Worm (Caenorhabditis elegans) whole organism, late embryonic: ENCODE data around the gene T25B2.3.

ENCODE experiments used
- C08G9.2 ChIP-seq: sonication (generic microtip); optimal IDR thresholded peaks from 2 replicates; lab custom pipeline; 2016; ENCODE audit warnings: mild to moderate bottlenecking, missing genetic modification characterization, moderate library complexity, missing compliant biosample characterization
- F13H6.1 ChIP-seq: sonication (generic microtip); optimal IDR thresholded peaks from 2 replicates; lab custom pipeline; 2016; ENCODE audit warnings: missing genetic modification characterization, missing compliant biosample characterization
- K02D7.2 ChIP-seq: sonication (generic microtip); optimal IDR thresholded peaks from 2 replicates; lab custom pipeline; 2017; ENCODE audit warnings: mild to moderate bottlenecking, missing genetic modification characterization, missing compliant biosample characterization
- ama-1 ChIP-seq: fragments of 150-350 bp; optimal IDR thresholded peaks from 2 replicates; lab custom pipeline; 2014
- ceh-14 ChIP-seq: sonication (generic microtip); optimal IDR thresholded peaks from 2 replicates; lab custom pipeline; 2016; ENCODE audit warnings: missing genotype, missing genetic modification characterization, missing compliant biosample characterization
- ceh-18 ChIP-seq: sonication (generic microtip); optimal IDR thresholded peaks from 2 replicates; lab custom pipeline; 2016; ENCODE audit warnings: missing genetic modification characterization, missing compliant biosample characterization
- ceh-19 ChIP-seq: fragments of 200-800 bp; sonication (Bioruptor generic); optimal IDR thresholded peaks from 2 replicates; lab custom pipeline; 2018; ENCODE audit warnings: mild to moderate bottlenecking, missing genetic modification characterization, missing compliant biosample characterization
- ceh-22 ChIP-seq: sonication (generic microtip); optimal IDR thresholded peaks from 2 replicates; lab custom pipeline; 2017; ENCODE audit warnings: missing biosample characterization, missing genetic modification characterization
- ceh-24 ChIP-seq: sonication (generic microtip); optimal IDR thresholded peaks from 2 replicates; lab custom pipeline; 2016; ENCODE audit warnings: mild to moderate bottlenecking, missing genetic modification characterization, missing compliant biosample characterization
- ceh-31 ChIP-seq: sonication (generic microtip); optimal IDR thresholded peaks from 2 replicates; lab custom pipeline; 2016; ENCODE audit warnings: missing genetic modification characterization, missing compliant biosample characterization
- ceh-34 ChIP-seq: sonication (generic microtip); optimal IDR thresholded peaks from 2 replicates; lab custom pipeline; 2016; ENCODE audit warnings: mild to moderate bottlenecking, missing genetic modification characterization, missing compliant biosample characterization
- ceh-6 ChIP-seq: fragments of 200-800 bp; sonication (Bioruptor generic); optimal IDR thresholded peaks from 2 replicates; lab custom pipeline; 2018; ENCODE audit warnings: mild to moderate bottlenecking, missing genetic modification characterization, missing compliant biosample characterization
- ceh-9 ChIP-seq: sonication (generic microtip); optimal IDR thresholded peaks from 2 replicates; lab custom pipeline; 2016; ENCODE audit warnings: mild to moderate bottlenecking, missing genetic modification characterization, inconsistent platforms, missing compliant biosample characterization
- dve-1 ChIP-seq: sonication (generic microtip); optimal IDR thresholded peaks from 2 replicates; lab custom pipeline; 2017; ENCODE audit warnings: antibody characterized with exemption, mild to moderate bottlenecking, missing genetic modification characterization, missing compliant biosample characterization
- ets-4 ChIP-seq: sonication (generic microtip); optimal IDR thresholded peaks from 2 replicates; lab custom pipeline; 2016; ENCODE audit warnings: missing genetic modification characterization, missing compliant biosample characterization
- fax-1 ChIP-seq: sonication (generic microtip); optimal IDR thresholded peaks from 2 replicates; lab custom pipeline; 2016; ENCODE audit warnings: missing genotype, missing genetic modification characterization, missing compliant biosample characterization
- fkh-10 ChIP-seq: fragments of 150-350 bp; optimal IDR thresholded peaks from 2 replicates; lab custom pipeline; 2014; ENCODE audit warnings: missing biosample characterization, missing genetic modification reagents, missing genetic modification characterization
- fkh-6 ChIP-seq: sonication (generic microtip); optimal IDR thresholded peaks from 2 replicates; lab custom pipeline; 2016; ENCODE audit warnings: missing genetic modification characterization, missing compliant biosample characterization
- gmeb-2 ChIP-seq: sonication (generic microtip); optimal IDR thresholded peaks from 2 replicates; lab custom pipeline; 2016; ENCODE audit warnings: missing genetic modification characterization, inconsistent platforms, missing compliant biosample characterization
- hlh-13 ChIP-seq: fragments of 200-800 bp; sonication (Bioruptor generic); optimal IDR thresholded peaks from 2 replicates; lab custom pipeline; 2018; ENCODE audit warnings: mild to moderate bottlenecking, missing genetic modification characterization, missing compliant biosample characterization
- hlh-30 ChIP-seq: sonication (generic microtip); optimal IDR thresholded peaks from 2 replicates; lab custom pipeline; 2017; ENCODE audit warnings: antibody characterized with exemption, missing genetic modification characterization, missing compliant biosample characterization; ENCODE audit not compliant: insufficient read depth
- hlh-6 ChIP-seq: sonication (generic microtip); optimal IDR thresholded peaks from 2 replicates; lab custom pipeline; 2016; ENCODE audit warnings: missing genotype, missing genetic modification characterization, missing compliant biosample characterization
- lim-6 ChIP-seq: sonication (generic microtip); optimal IDR thresholded peaks from 2 replicates; lab custom pipeline; 2016; ENCODE audit warnings: missing genetic modification characterization, missing compliant biosample characterization
- lin-11 ChIP-seq: fragments of 200-800 bp; sonication (Bioruptor generic); optimal IDR thresholded peaks from 2 replicates; lab custom pipeline; 2018; ENCODE audit warnings: mild to moderate bottlenecking, missing genetic modification characterization, missing compliant biosample characterization
- madf-2 ChIP-seq: sonication (generic microtip); optimal IDR thresholded peaks from 2 replicates; lab custom pipeline; 2017; ENCODE audit warnings: missing genetic modification characterization, missing compliant biosample characterization
- mec-3 ChIP-seq: sonication (generic microtip); optimal IDR thresholded peaks from 2 replicates; lab custom pipeline; 2016; ENCODE audit warnings: borderline replicate concordance, missing genetic modification characterization, missing compliant biosample characterization
- nhr-11 ChIP-seq: fragments of 150-350 bp; optimal IDR thresholded peaks from 2 replicates; lab custom pipeline; 2014; ENCODE audit warnings: missing biosample characterization, missing genetic modification characterization
- nhr-232 ChIP-seq: sonication (generic microtip); optimal IDR thresholded peaks from 2 replicates; lab custom pipeline; 2016; ENCODE audit warnings: missing genetic modification characterization, missing compliant biosample characterization
- npax-4 ChIP-seq: sonication (generic microtip); optimal IDR thresholded peaks from 2 replicates; lab custom pipeline; 2016; ENCODE audit warnings: missing genetic modification characterization, missing compliant biosample characterization
- pag-3 ChIP-seq: sonication (generic microtip); optimal IDR thresholded peaks from 2 replicates; lab custom pipeline; 2016; ENCODE audit warnings: missing compliant biosample characterization, missing genetic modification characterization, borderline replicate concordance
- pat-9 ChIP-seq: fragments of 200-800 bp; sonication (Bioruptor generic); optimal IDR thresholded peaks from 2 replicates; lab custom pipeline; 2018; ENCODE audit warnings: mild to moderate bottlenecking, missing genetic modification characterization, moderate library complexity, missing compliant biosample characterization
- pha-2 ChIP-seq: sonication (generic microtip); optimal IDR thresholded peaks from 2 replicates; lab custom pipeline; 2017; ENCODE audit warnings: mild to moderate bottlenecking, missing genetic modification characterization, missing compliant biosample characterization
- pha-4 ChIP-seq: fragments of 150-350 bp; optimal IDR thresholded peaks from 2 replicates; lab custom pipeline; 2018; ENCODE audit warnings: missing biosample characterization, missing genetic modification reagents, missing genetic modification characterization
- pqm-1 ChIP-seq: sonication (generic microtip); optimal IDR thresholded peaks from 2 replicates; lab custom pipeline; 2016; ENCODE audit warnings: missing genetic modification characterization, missing compliant biosample characterization
- pros-1 ChIP-seq: fragments of 150-350 bp; optimal IDR thresholded peaks from 2 replicates; lab custom pipeline; 2014; ENCODE audit warnings: missing biosample characterization, missing genetic modification reagents, missing genetic modification characterization
- ref-2 ChIP-seq: sonication (generic microtip); optimal IDR thresholded peaks from 2 replicates; lab custom pipeline; 2016; ENCODE audit warnings: missing genetic modification characterization, missing compliant biosample characterization
- rnt-1 ChIP-seq: sonication (generic microtip); optimal IDR thresholded peaks from 2 replicates; lab custom pipeline; 2016; ENCODE audit warnings: missing genetic modification characterization, missing compliant biosample characterization
- sdc-2 ChIP-seq: sonication (generic microtip); optimal IDR thresholded peaks from 2 replicates; lab custom pipeline; 2016; ENCODE audit warnings: missing genotype, missing genetic modification characterization, missing compliant biosample characterization
- sox-2 ChIP-seq: fragments of 200-800 bp; sonication (Bioruptor generic); IDR thresholded peaks from 2 replicates; pipeline ENCODE4 v1.3.6; 2022; ENCODE audit warnings: missing genetic modification reagents, missing genetic modification characterization, missing compliant biosample characterization
- syd-9 ChIP-seq: sonication (generic microtip); optimal IDR thresholded peaks from 2 replicates; lab custom pipeline; 2016; ENCODE audit warnings: mild to moderate bottlenecking, missing genetic modification characterization, moderate library complexity, missing compliant biosample characterization
- tbx-2 ChIP-seq: sonication (generic microtip); optimal IDR thresholded peaks from 2 replicates; lab custom pipeline; 2016; ENCODE audit warnings: missing genetic modification characterization, missing compliant biosample characterization
- unc-3 ChIP-seq, 2 experiments: fragments of 200-800 bp in 1 of 2; sonication (Bioruptor generic) in 1 of 2; sonication (generic microtip) in 1 of 2; conservative IDR thresholded peaks in 1 of 2; optimal IDR thresholded peaks in 1 of 2; 2 replicates each; pipeline versions ENCODE4 v1.3.6 to Lab custom; 2016 to 2022; ENCODE audit warnings: missing compliant biosample characterization in 2 of 2, missing genetic modification characterization in 2 of 2, missing genetic modification reagents in 1 of 2
- ztf-16 ChIP-seq: sonication (generic microtip); optimal IDR thresholded peaks from 2 replicates; lab custom pipeline; 2017; ENCODE audit warnings: missing genetic modification characterization, missing compliant biosample characterization

The T25B2.3 gene

ce11 chrX:6187848-6188247 lies 11.9 kb downstream of the T25B2.3 start, which contains the start of gene T13C5.10:
TSS of gene T13C5.10 (plus strand) at chrX:6188148.
- TF ChIP-seq ceh-6, result no peak
- no peak for TF ChIP-seq ceh-18 (tag; lab: Kevin White, UChicago)
- TF ChIP-seq ceh-22 (tag; lab: Kevin White, UChicago), result no peak
- TF ChIP-seq ceh-14 (tag; lab: Kevin White, UChicago), result no peak
- TF ChIP-seq ceh-34, result no peak
- TF ChIP-seq npax-4 (tag; lab: Kevin White, UChicago), result no peak
- no peak for TF ChIP-seq hlh-13
- TF ChIP-seq K02D7.2 (tag; lab: Kevin White, UChicago), result no peak
- no peak for TF ChIP-seq hlh-30 (tag; lab: Kevin White, UChicago)
- no peak for TF ChIP-seq ref-2 (tag; lab: Kevin White, UChicago)
- TF ChIP-seq pag-3, result no peak
- no peak for TF ChIP-seq F13H6.1 (tag; lab: Kevin White, UChicago)
- no peak for TF ChIP-seq pha-4 (tag; lab: Kevin White, UChicago)
- TF ChIP-seq, all 69 proteins: peak for 0

- TF ChIP-seq ceh-9 (no peak), nhr-232 (tag; lab: Kevin White, UChicago) (no peak), pros-1 (no peak), gmeb-2 (tag; lab: Kevin White, UChicago) (no peak), nhr-11 (tag; lab: Kevin White, UChicago) (no peak), fax-1 (tag; lab: Kevin White, UChicago) (no peak), fkh-10 (no peak), lin-11 (tag; lab: Kevin White, UChicago) (no peak), mec-3 (no peak), syd-9 (no peak), pha-4 (tag; lab: Kevin White, UChicago) (no peak), pha-2 (tag; lab: Kevin White, UChicago) (no peak), ztf-16 (tag; lab: Kevin White, UChicago) (no peak), C08G9.2 (tag; lab: Kevin White, UChicago) (no peak)
These were observed 14.0 kb downstream of the T25B2.3 start, which contains the start of gene T13C5.9 for ce11 chrX:6189955-6190354. TSS of gene T13C5.9 (plus strand) at chrX:6190255.

ce11 chrX:6194191-6194724 lies 18.3 kb downstream of the T25B2.3 start, which contains the start of gene ceh-54:
TSS of gene ceh-54 (minus strand) at chrX:6194241.
- TF ChIP-seq K02D7.2 (tag; lab: Kevin White, UChicago) (no peak), syd-9 (no peak), sox-2 (no peak), dve-1 (tag; lab: Kevin White, UChicago) (no peak), unc-3 (GFP tag; conservative IDR thresholded peaks at IDR 0.05; lab: Robert Waterston, UW) (no peak), unc-3 (tag; optimal IDR thresholded peaks at IDR 0.05; lab: Kevin White, UChicago) (no peak), hlh-6 (tag; lab: Kevin White, UChicago) (no peak), ztf-16 (tag; lab: Kevin White, UChicago) (no peak), tbx-2 (tag; lab: Kevin White, UChicago) (no peak), sdc-2 (tag; lab: Kevin White, UChicago) (no peak)
- TF ChIP-seq, all 69 proteins: peak for 0

- no peak for TF ChIP-seq ceh-19
- TF ChIP-seq ceh-31 (tag; lab: Kevin White, UChicago), result no peak
- TF ChIP-seq rnt-1, result no peak
- TF ChIP-seq pros-1, result no peak
- TF ChIP-seq sdc-2 (tag; lab: Kevin White, UChicago), result no peak
- no peak for TF ChIP-seq fkh-6 (tag; lab: Kevin White, UChicago)
- TF ChIP-seq fax-1 (tag; lab: Kevin White, UChicago), result no peak
- no peak for TF ChIP-seq ceh-9
- no peak for TF ChIP-seq npax-4 (tag; lab: Kevin White, UChicago)
- no peak for TF ChIP-seq pqm-1 (tag; lab: Kevin White, UChicago)
- no peak for TF ChIP-seq lim-6 (tag; lab: Kevin White, UChicago)
- no peak for TF ChIP-seq tbx-2 (tag; lab: Kevin White, UChicago)
- no peak for TF ChIP-seq ceh-24 (tag; lab: Kevin White, UChicago)
- TF ChIP-seq madf-2 (tag; lab: Kevin White, UChicago), result no peak
- no peak for TF ChIP-seq ets-4
- TF ChIP-seq pat-9 (tag; lab: Kevin White, UChicago), result no peak
- no peak for TF ChIP-seq unc-3 (GFP tag; conservative IDR thresholded peaks at IDR 0.05; lab: Robert Waterston, UW)
- TF ChIP-seq unc-3 (tag; optimal IDR thresholded peaks at IDR 0.05; lab: Kevin White, UChicago), result no peak
- no peak for TF ChIP-seq ama-1 (lab: Kevin White, UChicago)
- TF ChIP-seq lin-11 (tag; lab: Kevin White, UChicago), result no peak
These were observed 20.7 kb downstream of the T25B2.3 start, which contains the start of gene daf-9 for ce11 chrX:6196627-6197026. TSS of gene daf-9 (plus strand) at chrX:6196927.
